Fruit fly (Drosophila melanogaster): ENCODE results near the gene kst.

Gene kst

dm6 chr3L:3396056-3396455 lies 59.4 kb downstream of the kst start (continued):
- TF ChIP-seq CG16863 (GFP tag; optimal IDR thresholded peaks at IDR 0.05) (peak; percentile 84), CG14441 (GFP tag; IDR thresholded peaks at IDR 0.05) (no peak), CG15479 (GFP tag; optimal IDR thresholded peaks at IDR 0.05) (no peak), Ets65A (GFP tag) (peak; percentile 94), Oaz (GFP tag; IDR thresholded peaks at IDR 0.05) (no peak), luna (GFP tag; optimal IDR thresholded peaks at IDR 0.05) (no peak), HLHmδ (GFP tag; optimal IDR thresholded peaks at IDR 0.05) (no peak), crol (GFP tag; IDR thresholded peaks at IDR 0.05) (no peak; the same call in 1 of the 2 replicates), CG43689 (GFP tag; IDR thresholded peaks at IDR 0.05) (no peak), salm (tag; optimal IDR thresholded peaks at IDR 0.05) (peak; percentile 83), TFAM (GFP tag; optimal IDR thresholded peaks at IDR 0.05) (peak; percentile 56), pfk (GFP tag; optimal IDR thresholded peaks at IDR 0.05) (no peak), CG31365 (tag; optimal IDR thresholded peaks at IDR 0.05) (peak; percentile 29), CG12659 (GFP tag; optimal IDR thresholded peaks at IDR 0.05) (peak; percentile 67), da (GFP tag; optimal IDR thresholded peaks at IDR 0.05) (peak; percentile 71), mam (GFP tag; optimal IDR thresholded peaks at IDR 0.05) (peak; percentile 38), br (optimal IDR thresholded peaks at IDR 0.05) (no peak), jigr1 (GFP tag; IDR thresholded peaks at IDR 0.05) (0 out of 3 replicates have a peak, but pooled peaks have one; percentile 41), Fer2 (tag; optimal IDR thresholded peaks at IDR 0.05) (peak; percentile 28), grn (GFP tag; optimal IDR thresholded peaks at IDR 0.05) (peak; percentile 37), CG18476 (GFP tag; optimal IDR thresholded peaks at IDR 0.05) (peak; percentile 75), lmd (GFP tag; IDR thresholded peaks at IDR 0.05) (peak; percentile 77), CG4404 (GFP tag; IDR thresholded peaks at IDR 0.05) (peak; percentile 79), CG10543 (GFP tag; optimal IDR thresholded peaks at IDR 0.05) (peak; percentile 36), ac (GFP tag; optimal IDR thresholded peaks at IDR 0.05) (peak; percentile 82), CG3838 (GFP tag; optimal IDR thresholded peaks at IDR 0.05) (peak; percentile 48), bbx (GFP tag; IDR thresholded peaks at IDR 0.05; ENCODE audit: partially characterized antibody) (no peak), Six4 (GFP tag; optimal IDR thresholded peaks at IDR 0.05) (peak; percentile 92), al (GFP tag; IDR thresholded peaks at IDR 0.05) (no peak), CG7928 (GFP tag; optimal IDR thresholded peaks at IDR 0.05) (no peak), Dll (GFP tag; IDR thresholded peaks at IDR 0.05; ENCODE audit: partially characterized antibody) (no peak), ab (GFP tag; optimal IDR thresholded peaks at IDR 0.05) (peak; percentile 32), caup (GFP tag; optimal IDR thresholded peaks at IDR 0.05; ENCODE audit: severe bottlenecking) (peak; percentile 22), nerfin-1 (tag; optimal IDR thresholded peaks at IDR 0.05) (peak; percentile 93), nau (GFP tag; optimal IDR thresholded peaks at IDR 0.05) (peak; percentile 51), Myb (GFP tag; optimal IDR thresholded peaks at IDR 0.05) (peak; percentile 16), z (GFP tag; IDR thresholded peaks at IDR 0.05) (0 out of 3 replicates have a peak, but pooled peaks have one; percentile 35), CG15269 (tag; optimal IDR thresholded peaks at IDR 0.05) (peak; percentile 68), pzg (GFP tag; optimal IDR thresholded peaks at IDR 0.05) (no peak), pan (optimal IDR thresholded peaks at IDR 0.05) (no peak), pan (GFP tag; optimal IDR thresholded peaks at IDR 0.05 in 1 of 2, IDR thresholded peaks at IDR 0.05 in 1 of 2) (peak in 1 of 2 experiments; percentile 70), zfh1 (GFP tag; IDR thresholded peaks at IDR 0.05) (peak; percentile 94), CG12155 (GFP tag; optimal IDR thresholded peaks at IDR 0.05) (peak; percentile 62), Side (GFP tag; optimal IDR thresholded peaks at IDR 0.05) (peak; percentile 79), CG13894 (tag; optimal IDR thresholded peaks at IDR 0.05) (no peak), pita (GFP tag; optimal IDR thresholded peaks at IDR 0.05) (no peak), Taf1 (GFP tag; IDR thresholded peaks at IDR 0.05) (no peak), CG9609 (GFP tag; optimal IDR thresholded peaks at IDR 0.05) (peak; percentile 62), Aef1 (GFP tag; IDR thresholded peaks at IDR 0.05) (0 out of 3 replicates have a peak, but pooled peaks have one; percentile 28), CrebB (tag; optimal IDR thresholded peaks at IDR 0.05) (peak; percentile 65), repo (GFP tag; optimal IDR thresholded peaks at IDR 0.05) (peak; percentile 38), CG8478 (optimal IDR thresholded peaks at IDR 0.05) (no peak)
